Fruit fly (Drosophila melanogaster) whole organism, embryonic: ENCODE measurements around the gene obe.

Source experiments
- Aef1 ChIP-seq: fragments of 200-800 bp; sonication (Bioruptor generic); IDR thresholded peaks from 3 replicates; pipeline ENCODE4 v1.3.6; 2022; ENCODE audit warnings: missing biosample characterization, missing genetic modification characterization
- Asciz ChIP-seq: fragments of 200-800 bp; sonication (Bioruptor generic); optimal IDR thresholded peaks from 2 replicates; lab custom pipeline; 2017; ENCODE audit warnings: missing biosample characterization, mild to moderate bottlenecking, missing genetic modification characterization, missing genetic modification reagents
- Atf-2 ChIP-seq: fragments of 200-800 bp; sonication (Bioruptor generic); optimal IDR thresholded peaks from 2 replicates; lab custom pipeline; 2016; ENCODE audit warnings: missing biosample characterization, missing genetic modification characterization
- C15 ChIP-seq: fragments of 200-800 bp; sonication (Bioruptor generic); IDR thresholded peaks from 3 replicates; pipeline ENCODE4 v1.3.6; 2022; ENCODE audit warnings: missing biosample characterization, missing genetic modification characterization
- CG11093 ChIP-seq: fragments of 200-800 bp; sonication (Bioruptor generic); IDR thresholded peaks from 3 replicates; pipeline ENCODE4 v1.3.6; 2022; ENCODE audit warnings: missing biosample characterization, missing genetic modification characterization
- CG12104 ChIP-seq: fragments of 200-800 bp; sonication (Bioruptor generic); optimal IDR thresholded peaks from 3 replicates; lab custom pipeline; 2016; ENCODE audit warnings: missing biosample characterization, missing genetic modification characterization
- CG12155 ChIP-seq: fragments of 200-800 bp; sonication (Bioruptor generic); optimal IDR thresholded peaks from 3 replicates; lab custom pipeline; 2016; ENCODE audit warnings: missing biosample characterization, missing genetic modification characterization
- CG12769 ChIP-seq: fragments of 200-800 bp; sonication (Bioruptor generic); optimal IDR thresholded peaks from 2 replicates; lab custom pipeline; 2019; ENCODE audit warnings: missing biosample characterization, mild to moderate bottlenecking, missing genetic modification characterization, moderate library complexity
- CG13123 ChIP-seq: fragments of 200-800 bp; sonication (Bioruptor generic); optimal IDR thresholded peaks from 2 replicates; lab custom pipeline; 2016; ENCODE audit warnings: missing biosample characterization, missing genetic modification characterization
- CG13775 ChIP-seq: fragments of 200-800 bp; sonication (Bioruptor generic); optimal IDR thresholded peaks from 3 replicates; lab custom pipeline; 2017; ENCODE audit warnings: missing biosample characterization, mild to moderate bottlenecking, missing genetic modification characterization
- CG1647 ChIP-seq: fragments of 200-800 bp; sonication (Bioruptor generic); optimal IDR thresholded peaks from 3 replicates; lab custom pipeline; 2016; ENCODE audit warnings: missing biosample characterization, missing genetic modification characterization
- CG16815 ChIP-seq: fragments of 200-800 bp; sonication (Bioruptor generic); optimal IDR thresholded peaks from 3 replicates; lab custom pipeline; 2017; ENCODE audit warnings: missing biosample characterization, mild to moderate bottlenecking, missing genetic modification characterization
- CG17359 ChIP-seq: fragments of 200-800 bp; sonication (Bioruptor generic); optimal IDR thresholded peaks from 3 replicates; lab custom pipeline; 2018; ENCODE audit warnings: missing biosample characterization, mild to moderate bottlenecking, missing genetic modification characterization, moderate library complexity
- CG18011 ChIP-seq: fragments of 200-800 bp; sonication (Bioruptor generic); optimal IDR thresholded peaks from 2 replicates; lab custom pipeline; 2017; ENCODE audit warnings: missing biosample characterization, missing genetic modification characterization, mild to moderate bottlenecking, moderate library complexity, missing genotype
- CG18764 ChIP-seq: fragments of 200-800 bp; sonication (Bioruptor generic); optimal IDR thresholded peaks from 3 replicates; lab custom pipeline; 2016; ENCODE audit warnings: missing biosample characterization, missing genetic modification characterization
- CG2889 ChIP-seq: fragments of 200-800 bp; sonication (Bioruptor generic); IDR thresholded peaks from 3 replicates; pipeline ENCODE4 v1.3.6; 2022; ENCODE audit warnings: missing biosample characterization, missing genetic modification characterization
- CG30020 ChIP-seq: fragments of 200-800 bp; optimal IDR thresholded peaks from 2 replicates; lab custom pipeline; 2019; ENCODE audit warnings: missing biosample characterization, mild to moderate bottlenecking, missing genetic modification characterization, moderate library complexity
- CG32767 ChIP-seq: fragments of 200-800 bp; sonication (Bioruptor generic); IDR thresholded peaks from 2 replicates; pipeline ENCODE4 v1.3.6; 2022; ENCODE audit warnings: missing biosample characterization, missing genetic modification characterization
- CG3281 ChIP-seq: fragments of 200-800 bp; sonication (Bioruptor generic); optimal IDR thresholded peaks from 3 replicates; lab custom pipeline; 2017; ENCODE audit warnings: missing biosample characterization, mild to moderate bottlenecking, missing genetic modification characterization
- CG4854 ChIP-seq: fragments of 200-800 bp; sonication (Bioruptor generic); optimal IDR thresholded peaks from 2 replicates; lab custom pipeline; 2016; ENCODE audit warnings: missing biosample characterization, missing genetic modification characterization, inconsistent platforms
- CG6683 ChIP-seq: fragments of 200-800 bp; sonication (Bioruptor generic); optimal IDR thresholded peaks from 2 replicates; lab custom pipeline; 2017; ENCODE audit warnings: missing biosample characterization, mild to moderate bottlenecking, missing genetic modification characterization, missing genetic modification reagents
- CG8478 ChIP-seq: fragments of >200 bp; optimal IDR thresholded peaks from 2 replicates; lab custom pipeline; 2018
- CG9215 ChIP-seq: fragments of 200-800 bp; sonication (Bioruptor generic); IDR thresholded peaks from 2 replicates; pipeline ENCODE4 v1.3.6; 2022; ENCODE audit warnings: missing biosample characterization, missing genetic modification characterization
- Ets97D ChIP-seq: fragments of 200-800 bp; sonication (Bioruptor generic); optimal IDR thresholded peaks from 3 replicates; lab custom pipeline; 2016; ENCODE audit warnings: missing biosample characterization, missing genetic modification characterization
- Fer1 ChIP-seq: fragments of 200-800 bp; sonication (Bioruptor generic); optimal IDR thresholded peaks from 2 replicates; lab custom pipeline; 2017; ENCODE audit warnings: missing biosample characterization, mild to moderate bottlenecking, missing genetic modification characterization
- Hand ChIP-seq: fragments of 200-800 bp; sonication (Bioruptor generic); optimal IDR thresholded peaks from 2 replicates; lab custom pipeline; 2017; ENCODE audit warnings: mild to moderate bottlenecking, missing biosample characterization, missing genetic modification reagents, missing genetic modification characterization
- Hmr ChIP-seq: fragments of 200-800 bp; sonication (Bioruptor generic); optimal IDR thresholded peaks from 3 replicates; lab custom pipeline; 2017; ENCODE audit warnings: mild to moderate bottlenecking, missing biosample characterization, missing genetic modification reagents, missing genetic modification characterization
- Mrtf ChIP-seq: fragments of 200-800 bp; sonication (Bioruptor generic); IDR thresholded peaks from 3 replicates; pipeline ENCODE4 v1.3.6; 2022; ENCODE audit warnings: missing biosample characterization, missing genetic modification characterization
- NFAT ChIP-seq: fragments of 200-800 bp; sonication (Bioruptor generic); IDR thresholded peaks from 2 replicates; pipeline ENCODE4 v1.3.6; 2022; ENCODE audit warnings: missing biosample characterization, missing genetic modification characterization
- Ravus ChIP-seq: fragments of 200-800 bp; sonication (Bioruptor generic); IDR thresholded peaks from 2 replicates; pipeline ENCODE4 v1.3.6; 2022; ENCODE audit warnings: missing biosample characterization, missing genetic modification characterization
- Sin3A ChIP-seq: fragments of >200 bp; optimal IDR thresholded peaks from 2 replicates; lab custom pipeline; 2018
- Vsx1 ChIP-seq: fragments of 200-800 bp; sonication (Bioruptor generic); optimal IDR thresholded peaks from 2 replicates; lab custom pipeline; 2017; ENCODE audit warnings: missing biosample characterization, mild to moderate bottlenecking, missing genetic modification characterization, missing genetic modification reagents
- amos ChIP-seq: fragments of 200-800 bp; sonication (Bioruptor generic); IDR thresholded peaks from 2 replicates; pipeline ENCODE4 v1.3.6; 2022; ENCODE audit warnings: missing biosample characterization, missing genetic modification characterization; ENCODE audit not compliant: partially characterized antibody
- cad ChIP-seq: fragments of >200 bp; optimal IDR thresholded peaks from 2 replicates; lab custom pipeline; 2017; ENCODE audit warnings: missing biosample characterization, missing genetic modification characterization
- cg ChIP-seq: fragments of 200-800 bp; sonication (Bioruptor generic); optimal IDR thresholded peaks from 3 replicates; lab custom pipeline; 2019; ENCODE audit warnings: missing biosample characterization, mild to moderate bottlenecking, missing genetic modification characterization, moderate library complexity
- chm ChIP-seq: fragments of 200-800 bp; sonication (Bioruptor generic); IDR thresholded peaks from 2 replicates; pipeline ENCODE4 v1.3.6; 2022; ENCODE audit warnings: missing biosample characterization, missing genetic modification characterization
- crp ChIP-seq, 2 experiments: fragments of 200-800 bp; sonication (Bioruptor generic); optimal IDR thresholded peaks; 2 replicates in 1 of 2; 3 replicates in 1 of 2; lab custom pipeline; 2017; ENCODE audit warnings: missing biosample characterization in 2 of 2, missing genetic modification characterization in 2 of 2, mild to moderate bottlenecking in 1 of 2, moderate library complexity in 1 of 2
- disco-r ChIP-seq: fragments of 200-800 bp; sonication (Bioruptor generic); optimal IDR thresholded peaks from 2 replicates; lab custom pipeline; 2016; ENCODE audit warnings: missing biosample characterization, missing genetic modification characterization
- dysf ChIP-seq: fragments of 200-800 bp; sonication (Bioruptor generic); IDR thresholded peaks from 3 replicates; pipeline ENCODE4 v1.3.6; 2022; ENCODE audit warnings: missing biosample characterization, missing genetic modification characterization
- ewg ChIP-seq: fragments of 200-800 bp; sonication (Bioruptor generic); optimal IDR thresholded peaks from 3 replicates; lab custom pipeline; 2017; ENCODE audit warnings: mild to moderate bottlenecking, missing biosample characterization, missing genetic modification reagents, missing genetic modification characterization
- gsb ChIP-seq: fragments of 200-800 bp; sonication (Bioruptor generic); IDR thresholded peaks from 2 replicates; pipeline ENCODE4 v1.3.6; 2022; ENCODE audit warnings: missing biosample characterization, missing genetic modification characterization
- gsb-n ChIP-seq: fragments of 200-800 bp; sonication (Bioruptor generic); optimal IDR thresholded peaks from 3 replicates; lab custom pipeline; 2018; ENCODE audit warnings: missing biosample characterization, mild to moderate bottlenecking, missing genetic modification characterization
- inv ChIP-seq: fragments of 200-800 bp; sonication (Bioruptor generic); IDR thresholded peaks from 2 replicates; pipeline ENCODE4 v1.3.6; 2022; ENCODE audit warnings: missing biosample characterization, missing genetic modification characterization; ENCODE audit not compliant: partially characterized antibody
- nom ChIP-seq: fragments of 200-800 bp; sonication (Bioruptor generic); optimal IDR thresholded peaks from 2 replicates; lab custom pipeline; 2017; ENCODE audit warnings: missing biosample characterization, missing genetic modification characterization, mild to moderate bottlenecking, moderate library complexity, missing genetic modification reagents
- phol ChIP-seq: fragments of 200-800 bp; sonication (Bioruptor generic); optimal IDR thresholded peaks from 3 replicates; lab custom pipeline; 2018; ENCODE audit warnings: missing biosample characterization, mild to moderate bottlenecking, missing genetic modification characterization, moderate library complexity
- pros ChIP-seq: fragments of 200-800 bp; sonication (Bioruptor generic); optimal IDR thresholded peaks from 3 replicates; lab custom pipeline; 2019; ENCODE audit warnings: missing biosample characterization, mild to moderate bottlenecking, missing genetic modification characterization, moderate library complexity
- stwl ChIP-seq: fragments of 200-800 bp; sonication (Bioruptor generic); optimal IDR thresholded peaks from 3 replicates; lab custom pipeline; 2018; ENCODE audit warnings: missing biosample characterization, mild to moderate bottlenecking, missing genetic modification characterization, moderate library complexity
- ttk ChIP-seq: fragments of 200-800 bp; sonication (Bioruptor generic); IDR thresholded peaks from 2 replicates; pipeline ENCODE4 v2.1.2; 2022; ENCODE audit warnings: missing biosample characterization, missing genetic modification characterization
- usp ChIP-seq: fragments of >200 bp; optimal IDR thresholded peaks from 2 replicates; lab custom pipeline; 2017; ENCODE audit warnings: missing biosample characterization, missing genetic modification characterization
- wor ChIP-seq: fragments of 200-800 bp; sonication (Bioruptor generic); IDR thresholded peaks from 2 replicates; pipeline ENCODE4 v1.3.6; 2022; ENCODE audit warnings: missing biosample characterization, missing genetic modification characterization
- zf30C ChIP-seq: fragments of 200-800 bp; sonication (Bioruptor generic); optimal IDR thresholded peaks from 3 replicates; lab custom pipeline; 2018; ENCODE audit warnings: missing biosample characterization, mild to moderate bottlenecking, missing genetic modification characterization

obe gene

DNA sequence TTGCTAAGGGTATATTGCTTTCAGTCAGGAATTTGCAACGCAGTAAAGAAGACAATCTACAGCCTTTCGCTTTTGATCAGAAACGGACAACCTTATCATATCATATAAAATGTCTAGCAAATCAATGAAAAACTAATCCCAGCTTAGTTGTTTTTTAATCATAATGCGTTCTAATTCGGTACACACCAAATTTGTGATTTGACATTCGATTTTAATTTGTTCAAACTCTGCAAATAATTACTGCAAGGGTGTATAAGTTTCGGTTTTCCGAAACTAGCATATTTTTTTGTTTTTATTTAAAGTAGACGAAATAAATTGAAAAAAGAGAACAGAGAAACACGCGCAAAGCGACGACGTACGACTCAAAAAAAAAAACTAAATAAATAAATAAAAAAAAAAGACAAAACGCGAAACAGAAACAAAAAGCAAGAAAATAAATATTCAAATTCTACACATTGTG is 13.1 kb upstream of the obe start (continued):
- TF ChIP-seq dysf (GFP tag; lab: Robert Waterston, UW) (peak; percentile 68; the same call in 1 of the 3 replicates), CG6683 (GFP tag; lab: Kevin White, UChicago) (no peak), ewg (GFP tag; lab: Kevin White, UChicago) (no peak), crp (GFP tag; optimal IDR thresholded peaks at IDR 0.05; lab: Kevin White, UChicago) (no peak), CG30020 (tag; lab: Kevin White, UChicago) (no peak), usp (GFP tag; lab: Kevin White, UChicago) (no peak), cad (GFP tag; lab: Kevin White, UChicago) (no peak), Atf-2 (GFP tag; lab: Kevin White, UChicago) (peak; percentile 20), disco-r (peak; percentile 8), nom (GFP tag; lab: Kevin White, UChicago) (no peak), C15 (GFP tag; lab: Robert Waterston, UW) (no peak), CG18011 (GFP tag; lab: Kevin White, UChicago) (no peak), CG18764 (GFP tag; lab: Kevin White, UChicago) (no peak), ttk (GFP tag; lab: Robert Waterston, UW) (peak; percentile 45), CG13775 (peak; percentile 34), Vsx1 (GFP tag; lab: Kevin White, UChicago) (peak; percentile 34), Hand (GFP tag; lab: Kevin White, UChicago) (no peak), phol (tag; lab: Kevin White, UChicago) (peak; percentile 48), Fer1 (GFP tag; lab: Kevin White, UChicago) (peak; percentile 17), CG16815 (GFP tag; lab: Kevin White, UChicago) (peak; percentile 9), zf30C (GFP tag; lab: Kevin White, UChicago) (no peak), pros (no peak), Mrtf (GFP tag; lab: Robert Waterston, UW) (0 out of 3 replicates have a peak, but pooled peaks have one; percentile 45), CG1647 (no peak), gsb-n (tag; lab: Kevin White, UChicago) (no peak), stwl (tag; lab: Kevin White, UChicago) (no peak), Asciz (GFP tag; lab: Kevin White, UChicago) (no peak), Ravus (GFP tag; lab: Robert Waterston, UW) (no peak), CG12104 (GFP tag; lab: Kevin White, UChicago) (peak; percentile 29), cg (GFP tag; lab: Kevin White, UChicago) (no peak), CG8478 (lab: Kevin White, UChicago) (no peak), inv (GFP tag; lab: Robert Waterston, UW) (no peak), gsb (0 out of 2 replicates have a peak, but pooled peaks have one; percentile 28), CG3281 (GFP tag; lab: Kevin White, UChicago) (peak; percentile 73), Aef1 (GFP tag; lab: Robert Waterston, UW) (peak; percentile 31; the same call in 2 of the 3 replicates), CG11093 (no peak), CG9215 (GFP tag; lab: Robert Waterston, UW) (peak; percentile 47), CG2889 (GFP tag; lab: Robert Waterston, UW) (no peak), wor (no peak), chm (GFP tag; lab: Robert Waterston, UW) (no peak), CG32767 (GFP tag; lab: Robert Waterston, UW) (no peak), CG17359 (tag; lab: Kevin White, UChicago) (peak; percentile 27), CG12769 (tag; lab: Kevin White, UChicago) (peak; percentile 27), CG13123 (GFP tag; lab: Kevin White, UChicago) (no peak), CG4854 (GFP tag; lab: Kevin White, UChicago) (peak; percentile 20), Ets97D (GFP tag; lab: Kevin White, UChicago) (no peak), NFAT (peak; percentile 5; the same call in 1 of the 2 replicates), Hmr (GFP tag; lab: Kevin White, UChicago) (peak; percentile 30), Sin3A (lab: Kevin White, UChicago) (no peak), CG12155 (peak; percentile 35), amos (GFP tag; lab: Robert Waterston, UW) (no peak)
